Fruit fly (Drosophila melanogaster) whole organism: ENCODE results near the gene Bin1.

Experiments used
- CG8478 ChIP-seq: fragments of >200 bp; optimal IDR thresholded peaks from 2 replicates; lab custom pipeline; 2018; ENCODE audit warnings: inconsistent platforms
- Dll ChIP-seq: fragments of >200 bp; optimal IDR thresholded peaks from 2 replicates; lab custom pipeline; 2017
- psq ChIP-seq: fragments of >200 bp; optimal IDR thresholded peaks from 2 replicates; lab custom pipeline; 2017
- usp ChIP-seq: fragments of >200 bp; optimal IDR thresholded peaks from 2 replicates; lab custom pipeline; 2017; ENCODE audit warnings: missing biosample characterization, missing genetic modification characterization, mixed read lengths

dm6 chr3R:16206162-16206561 lies 16.8 kb upstream of the Bin1 start:
- TF ChIP-seq usp (GFP tag; lab: Kevin White, UChicago) (no peak), psq (lab: Kevin White, UChicago) (no peak), Dll (lab: Kevin White, UChicago) (no peak), CG8478 (lab: Kevin White, UChicago) (no peak)
